Fruit fly (Drosophila melanogaster) whole organism, wandering third instar larva: Measurements from ENCODE around the gene Osi12.

Experiments
- Abd-B ChIP-seq: fragments of >200 bp; optimal IDR thresholded peaks from 2 replicates; lab custom pipeline; 2017; ENCODE audit warnings: missing biosample characterization, missing genetic modification characterization
- CG32264 ChIP-seq: fragments of 200-800 bp; sonication (Bioruptor generic); optimal IDR thresholded peaks from 2 replicates; lab custom pipeline; 2016; ENCODE audit warnings: missing biosample characterization, missing genetic modification characterization
- CG9705 ChIP-seq: fragments of 200-800 bp; sonication (Bioruptor generic); optimal IDR thresholded peaks from 2 replicates; lab custom pipeline; 2018; ENCODE audit warnings: missing biosample characterization, mild to moderate bottlenecking, missing genetic modification characterization
- CrebA ChIP-seq: fragments of 200-800 bp; sonication (Bioruptor generic); optimal IDR thresholded peaks from 2 replicates; lab custom pipeline; 2016; ENCODE audit warnings: missing biosample characterization, mild to moderate bottlenecking, missing genetic modification characterization, borderline replicate concordance
- Dfd ChIP-seq: fragments of >200 bp; optimal IDR thresholded peaks from 2 replicates; lab custom pipeline; 2017; ENCODE audit warnings: missing biosample characterization, missing genetic modification characterization
- Dif ChIP-seq: fragments of 200-275, 200-300 bp; sonication (Bioruptor generic); optimal IDR thresholded peaks from 2 replicates; lab custom pipeline; 2018; ENCODE audit warnings: missing biosample characterization, missing genetic modification characterization; ENCODE audit not compliant: partially characterized antibody
- GATAd ChIP-seq: sonication (Bioruptor generic); optimal IDR thresholded peaks from 2 replicates; lab custom pipeline; 2016; ENCODE audit warnings: missing biosample characterization, missing genetic modification characterization
- HLH106 ChIP-seq: fragments of 200-800 bp; optimal IDR thresholded peaks from 3 replicates; lab custom pipeline; 2019; ENCODE audit warnings: missing biosample characterization, mild to moderate bottlenecking, missing genetic modification characterization, moderate library complexity
- Hnf4 ChIP-seq: fragments of 200-800 bp; sonication (Bioruptor generic); optimal IDR thresholded peaks from 2 replicates; lab custom pipeline; 2016; ENCODE audit warnings: missing biosample characterization, mild to moderate bottlenecking, missing genetic modification characterization
- Hr78 ChIP-seq: fragments of >200 bp; optimal IDR thresholded peaks from 2 replicates; lab custom pipeline; 2017; ENCODE audit warnings: missing biosample characterization, missing genetic modification characterization
- Hr83 ChIP-seq: fragments of 200-300 bp; sonication (Bioruptor generic); optimal IDR thresholded peaks from 2 replicates; lab custom pipeline; 2016; ENCODE audit warnings: missing biosample characterization, mild to moderate bottlenecking, missing genetic modification characterization, moderate library complexity; ENCODE audit not compliant: poor library complexity, severe bottlenecking
- Jra ChIP-seq: sonication (Bioruptor generic); optimal IDR thresholded peaks from 2 replicates; lab custom pipeline; 2016; ENCODE audit warnings: missing biosample characterization, missing genetic modification characterization
- Mio ChIP-seq: sonication (Bioruptor generic); optimal IDR thresholded peaks from 2 replicates; lab custom pipeline; 2016; ENCODE audit warnings: missing biosample characterization, missing genetic modification characterization
- Myc ChIP-seq: fragments of >200 bp; optimal IDR thresholded peaks from 2 replicates; lab custom pipeline; 2017
- OdsH ChIP-seq: fragments of 200-800 bp; sonication (Bioruptor generic); optimal IDR thresholded peaks from 2 replicates; lab custom pipeline; 2016; ENCODE audit warnings: missing biosample characterization, mild to moderate bottlenecking, missing genetic modification characterization
- Rel ChIP-seq, 2 experiments: fragments of 200-800 bp; sonication (Bioruptor generic) in 1 of 2; optimal IDR thresholded peaks; 2 replicates in 1 of 2; 3 replicates in 1 of 2; lab custom pipeline; 2016 to 2019; ENCODE audit warnings: mild to moderate bottlenecking in 2 of 2, missing biosample characterization in 2 of 2, missing genetic modification characterization in 2 of 2, moderate library complexity in 1 of 2
- Sp1 ChIP-seq: fragments of 200-800 bp; sonication (Bioruptor generic); optimal IDR thresholded peaks from 3 replicates; lab custom pipeline; 2019; ENCODE audit warnings: missing biosample characterization, mild to moderate bottlenecking, missing genetic modification characterization, moderate library complexity
- Vsx2 ChIP-seq: fragments of 200-300, 225-300 bp; sonication (Bioruptor generic); optimal IDR thresholded peaks from 2 replicates; lab custom pipeline; 2018; ENCODE audit warnings: missing biosample characterization, missing genetic modification characterization; ENCODE audit not compliant: partially characterized antibody
- br ChIP-seq: fragments of 200-800 bp; sonication (Bioruptor generic); optimal IDR thresholded peaks from 2 replicates; lab custom pipeline; 2016; ENCODE audit warnings: missing biosample characterization, missing genetic modification characterization
- brk ChIP-seq: fragments of 200-800 bp; sonication (Bioruptor generic); optimal IDR thresholded peaks from 2 replicates; lab custom pipeline; 2016; ENCODE audit warnings: missing biosample characterization, mild to moderate bottlenecking, missing genetic modification characterization
- dl ChIP-seq, 2 experiments: fragments of 175-275, 200-275 bp in 1 of 2; fragments of 200-275 bp in 1 of 2; sonication (Bioruptor generic); optimal IDR thresholded peaks; lab custom pipeline; 2018; ENCODE audit warnings: mild to moderate bottlenecking in 2 of 2, missing biosample characterization in 2 of 2, missing genetic modification characterization in 2 of 2, moderate library complexity in 2 of 2; ENCODE audit not compliant: partially characterized antibody in 2 of 2, insufficient read depth in 1 of 2
- dmrt93B ChIP-seq: fragments of 200-800 bp; sonication (Bioruptor generic); optimal IDR thresholded peaks from 2 replicates; lab custom pipeline; 2018; ENCODE audit warnings: missing biosample characterization, mild to moderate bottlenecking, missing genetic modification characterization
- dsf ChIP-seq: sonication (Bioruptor generic); optimal IDR thresholded peaks from 2 replicates; lab custom pipeline; 2016; ENCODE audit warnings: missing biosample characterization, missing genetic modification characterization, borderline replicate concordance
- ey ChIP-seq: fragments of 200-800 bp; sonication (Bioruptor generic); optimal IDR thresholded peaks from 2 replicates; lab custom pipeline; 2016; ENCODE audit warnings: missing biosample characterization, missing genetic modification characterization
- foxo ChIP-seq, 2 experiments: fragments of 200-800 bp; sonication (Bioruptor generic); optimal IDR thresholded peaks; 2 replicates in 1 of 2; 3 replicates in 1 of 2; lab custom pipeline; 2016 to 2017; ENCODE audit warnings: missing biosample characterization in 2 of 2, missing genetic modification characterization in 2 of 2
- fru ChIP-seq: fragments of 200-800 bp; sonication (Bioruptor generic); optimal IDR thresholded peaks from 3 replicates; lab custom pipeline; 2016; ENCODE audit warnings: missing biosample characterization, mild to moderate bottlenecking, missing genetic modification characterization
- jim ChIP-seq: fragments of 175-275, 200-325 bp; sonication (Bioruptor generic); optimal IDR thresholded peaks from 2 replicates; lab custom pipeline; 2016; ENCODE audit warnings: missing biosample characterization, mild to moderate bottlenecking, missing genetic modification characterization
- pan ChIP-seq: fragments of >200 bp; optimal IDR thresholded peaks from 2 replicates; lab custom pipeline; 2017
- psq ChIP-seq: fragments of 200-800 bp; sonication (Bioruptor generic); optimal IDR thresholded peaks from 3 replicates; lab custom pipeline; 2017; ENCODE audit warnings: missing biosample characterization, mild to moderate bottlenecking, missing genetic modification characterization, moderate library complexity
- rgr ChIP-seq: fragments of 200-800 bp; sonication (Bioruptor generic); optimal IDR thresholded peaks from 3 replicates; lab custom pipeline; 2016; ENCODE audit warnings: missing biosample characterization, mild to moderate bottlenecking, missing genetic modification characterization
- sage ChIP-seq: fragments of 200-800 bp; sonication (Bioruptor generic); optimal IDR thresholded peaks from 2 replicates; lab custom pipeline; 2016; ENCODE audit warnings: missing biosample characterization, mild to moderate bottlenecking, missing genetic modification characterization
- sv ChIP-seq: fragments of 200-800 bp; sonication (Bioruptor generic); optimal IDR thresholded peaks from 3 replicates; lab custom pipeline; 2016; ENCODE audit warnings: missing biosample characterization, missing genetic modification characterization
- tai ChIP-seq: sonication (Bioruptor generic); optimal IDR thresholded peaks from 2 replicates; lab custom pipeline; 2016; ENCODE audit warnings: missing biosample characterization, missing genetic modification characterization
- usp ChIP-seq: fragments of >200 bp; optimal IDR thresholded peaks from 2 replicates; lab custom pipeline; 2017; ENCODE audit warnings: missing biosample characterization, missing genetic modification characterization
- woc ChIP-seq: sonication (Bioruptor generic); optimal IDR thresholded peaks from 2 replicates; lab custom pipeline; 2016; ENCODE audit warnings: missing biosample characterization, mild to moderate bottlenecking, missing genetic modification characterization

Gene Osi12

DNA sequence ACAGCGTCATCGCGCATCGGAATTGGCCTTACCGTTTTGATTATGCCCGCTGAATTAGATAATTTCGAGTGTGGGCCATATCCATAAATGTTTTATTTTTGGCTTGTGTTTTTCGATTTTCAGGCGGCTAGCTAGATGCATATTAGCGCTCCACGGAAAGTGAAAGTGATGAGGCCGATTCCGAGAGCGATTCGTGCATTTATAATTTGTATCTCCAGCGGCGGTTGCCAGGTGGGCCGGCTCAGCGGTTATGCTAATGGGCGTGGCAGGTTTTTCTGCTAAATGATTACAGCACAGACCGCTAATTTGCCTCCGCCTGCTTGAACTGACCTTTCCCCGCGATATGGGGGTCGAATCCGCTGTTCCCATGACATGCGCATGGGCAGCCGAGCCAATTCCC lies 33.3 kb upstream of the Osi12 start:
- no peak for TF ChIP-seq Abd-B (GFP tag; lab: Kevin White, UChicago)
- TF ChIP-seq usp: no peak
- no peak for TF ChIP-seq sv (GFP tag; lab: Kevin White, UChicago)
- TF ChIP-seq dmrt93B (GFP tag; lab: Kevin White, UChicago): no peak
- no peak for TF ChIP-seq jim
- no peak for TF ChIP-seq pan
- no peak for TF ChIP-seq Rel (GFP tag; optimal IDR thresholded peaks at IDR 0.05; lab: Kevin White, UChicago)
- TF ChIP-seq Rel (tag; optimal IDR thresholded peaks at IDR 0.05; lab: Kevin White, UChicago): no peak
- TF ChIP-seq tai (GFP tag; lab: Kevin White, UChicago): no peak
- no peak for TF ChIP-seq fru (GFP tag; lab: Kevin White, UChicago)
- no peak for TF ChIP-seq dsf (GFP tag; lab: Kevin White, UChicago)
- TF ChIP-seq brk (GFP tag; lab: Kevin White, UChicago): no peak
- TF ChIP-seq ey (GFP tag; lab: Kevin White, UChicago): no peak
- no peak for TF ChIP-seq psq
- no peak for TF ChIP-seq Jra (GFP tag; lab: Kevin White, UChicago)
- TF ChIP-seq Dfd (GFP tag; lab: Kevin White, UChicago): no peak
- TF ChIP-seq Hr78 (GFP tag; lab: Kevin White, UChicago): no peak

dm6 chr3R:6248694-6249093 lies 29.6 kb upstream of the Osi12 start, which contains the start of gene Osi7:
TSS of gene Osi7 (plus strand) at chr3R:6248994.
- TF ChIP-seq Vsx2 (GFP tag; lab: Kevin White, UChicago) (no peak), dsf (GFP tag; lab: Kevin White, UChicago) (no peak), CrebA (no peak), HLH106 (tag; lab: Kevin White, UChicago) (no peak)

dm6 chr3R:6252809-6253208 lies 25.5 kb upstream of the Osi12 start:
- TF ChIP-seq Dif (GFP tag; lab: Kevin White, UChicago) (no peak), CrebA (no peak), Myc (lab: Kevin White, UChicago) (no peak), Hr83 (GFP tag; lab: Kevin White, UChicago) (no peak), GATAd (GFP tag; lab: Kevin White, UChicago) (no peak), sv (GFP tag; lab: Kevin White, UChicago) (no peak), jim (no peak)

DNA sequence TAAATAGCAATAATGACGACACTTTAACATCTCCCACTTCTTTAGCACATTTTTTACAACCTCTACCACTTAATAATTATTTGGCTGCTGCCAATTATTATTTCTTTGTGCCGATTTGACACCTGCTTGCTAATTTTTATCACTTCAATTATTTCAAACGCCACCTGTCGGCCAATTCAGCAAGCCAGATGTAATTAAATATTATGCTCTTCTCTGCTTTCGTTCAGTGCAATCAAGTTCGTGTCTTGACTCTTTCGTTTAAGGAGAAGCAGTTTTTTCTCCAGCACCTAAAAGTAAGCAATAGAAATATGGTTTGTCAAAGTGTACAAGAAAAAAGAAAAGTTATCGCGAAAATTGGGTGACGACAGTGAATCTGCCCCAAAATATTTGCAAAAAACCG lies 23.9 kb upstream of the Osi12 start:
- TF ChIP-seq Dif (GFP tag; lab: Kevin White, UChicago) (no peak), HLH106 (tag; lab: Kevin White, UChicago) (no peak), ey (GFP tag; lab: Kevin White, UChicago) (no peak), sage (GFP tag; lab: Kevin White, UChicago) (no peak), Myc (lab: Kevin White, UChicago) (peak; percentile 38)

- no peak for TF ChIP-seq foxo (GFP tag; optimal IDR thresholded peaks at IDR 0.05; lab: Kevin White, UChicago)
- no peak for TF ChIP-seq Hr78 (GFP tag; lab: Kevin White, UChicago)
- no peak for TF ChIP-seq Vsx2 (GFP tag; lab: Kevin White, UChicago)
- no peak for TF ChIP-seq sv (GFP tag; lab: Kevin White, UChicago)
- TF ChIP-seq pan: no peak
- no peak for TF ChIP-seq Abd-B (GFP tag; lab: Kevin White, UChicago)
- TF ChIP-seq OdsH: no peak
- no peak for TF ChIP-seq psq
- no peak for TF ChIP-seq Dif (GFP tag; lab: Kevin White, UChicago)
- TF ChIP-seq Mio (GFP tag; lab: Kevin White, UChicago): no peak
- TF ChIP-seq HLH106 (tag; lab: Kevin White, UChicago): no peak
- TF ChIP-seq GATAd (GFP tag; lab: Kevin White, UChicago): no peak
- no peak for TF ChIP-seq Hnf4
- no peak for TF ChIP-seq sage (GFP tag; lab: Kevin White, UChicago)
- TF ChIP-seq fru (GFP tag; lab: Kevin White, UChicago): no peak
- TF ChIP-seq dsf (GFP tag; lab: Kevin White, UChicago): no peak
- no peak for TF ChIP-seq ey (GFP tag; lab: Kevin White, UChicago)
These were observed 23.5 kb upstream of the Osi12 start, which contains the start of gene Osi8 for dm6 chr3R:6254875-6255274. TSS of gene Osi8 (plus strand) at chr3R:6255175.

DNA sequence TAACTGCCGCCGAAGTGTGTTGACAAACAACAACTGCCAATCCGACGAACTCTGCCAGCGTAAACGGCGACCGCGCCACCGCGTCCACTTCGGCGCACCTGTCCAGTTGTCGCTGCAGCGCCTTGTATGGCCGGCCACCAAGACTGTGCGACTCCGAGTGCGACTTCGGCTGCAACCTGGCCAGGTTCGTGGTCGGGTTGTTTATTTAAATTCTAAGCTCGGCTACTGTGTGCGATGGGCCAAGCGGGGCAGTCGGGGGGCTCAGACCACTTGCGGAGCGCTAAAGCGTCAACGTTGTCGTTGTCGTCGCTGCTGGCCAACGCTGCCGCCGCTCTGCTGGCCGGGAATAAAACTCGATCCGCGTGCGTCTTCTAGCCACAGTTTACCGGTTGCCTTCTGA lies 18.5 kb upstream of the Osi12 start, which contains the start of gene Osi9:
TSS of gene Osi9 (plus strand) at position 375 of the 400 bp plus-strand sequence.
- TF ChIP-seq Mio (GFP tag; lab: Kevin White, UChicago): no peak
- TF ChIP-seq pan: no peak
- TF ChIP-seq br: no peak
- TF ChIP-seq CG9705 (GFP tag; lab: Kevin White, UChicago): no peak
- TF ChIP-seq CG32264 (GFP tag; lab: Kevin White, UChicago): no peak
- no peak for TF ChIP-seq jim
- TF ChIP-seq dl (GFP tag; optimal IDR thresholded peaks at IDR 0.05; lab: Kevin White, UChicago; ENCODE audit: insufficient read depth in 1 of 2, partially characterized antibody in 2 of 2): no peak
- TF ChIP-seq Dif (GFP tag; lab: Kevin White, UChicago): no peak
- TF ChIP-seq Sp1 (GFP tag; lab: Kevin White, UChicago): no peak
- TF ChIP-seq woc (GFP tag; lab: Kevin White, UChicago): no peak
- TF ChIP-seq Hr78 (GFP tag; lab: Kevin White, UChicago): no peak
- TF ChIP-seq CrebA: no peak
- TF ChIP-seq Hnf4: no peak
- TF ChIP-seq OdsH: no peak
- TF ChIP-seq dmrt93B (GFP tag; lab: Kevin White, UChicago): no peak
- TF ChIP-seq sage (GFP tag; lab: Kevin White, UChicago): no peak
- no peak for TF ChIP-seq fru (GFP tag; lab: Kevin White, UChicago)
- TF ChIP-seq rgr (GFP tag; lab: Kevin White, UChicago): no peak
